Worm (Caenorhabditis elegans) whole organism, L4/young adult: Measurements from ENCODE around the gene ceh-63.

Source experiments
- dao-5 ChIP-seq: sonication (generic microtip); optimal IDR thresholded peaks from 2 replicates; lab custom pipeline; 2016; ENCODE audit warnings: missing genotype, missing genetic modification characterization, moderate library complexity, missing compliant biosample characterization
- him-1 ChIP-seq: sonication (generic microtip); optimal IDR thresholded peaks from 2 replicates; lab custom pipeline; 2016; ENCODE audit warnings: missing genotype, missing genetic modification reagents, missing genetic modification characterization, missing compliant biosample characterization

DNA sequence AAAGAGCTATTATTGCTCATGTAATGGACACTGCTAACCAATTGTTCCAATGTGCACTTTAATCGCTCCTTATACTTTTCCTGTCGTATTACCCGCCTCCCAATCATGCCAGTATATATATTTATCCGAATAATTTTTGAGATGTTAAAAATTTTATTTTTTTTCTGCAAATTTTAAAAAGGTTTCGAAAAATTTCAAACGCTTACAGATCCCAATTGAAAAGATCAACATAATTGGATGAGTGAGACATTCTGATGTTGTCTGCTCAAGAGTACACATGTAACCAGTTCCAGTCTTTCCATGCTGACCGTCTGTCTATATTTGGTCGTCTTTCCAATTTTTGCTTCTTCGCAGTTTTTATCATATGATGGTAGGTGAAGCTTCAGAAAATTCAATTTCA lies 14.7 kb downstream of the ceh-63 start, which contains the start of gene R11G1.1:
- TF ChIP-seq him-1 (tag; lab: Kevin White, UChicago) (no peak), dao-5 (no peak)
